Fruit fly (Drosophila melanogaster): ENCODE measurements around the gene CG34178.

Gene CG34178

dm6 chr2L:4452798-4453197 is 19.1 kb downstream of the CG34178 start, which contains the start of gene CG15439 (continued):
- no peak for TF ChIP-seq crc (GFP tag; optimal IDR thresholded peaks at IDR 0.05)

- no peak for TF ChIP-seq E2f1 (GFP tag; IDR thresholded peaks at IDR 0.05)
- TF ChIP-seq hth (optimal IDR thresholded peaks at IDR 0.05), result no peak
- TF ChIP-seq CG6254 (GFP tag; optimal IDR thresholded peaks at IDR 0.05), result no peak
- no peak for TF ChIP-seq CG14965 (GFP tag; optimal IDR thresholded peaks at IDR 0.05; ENCODE audit: borderline replicate concordance)
- TF ChIP-seq gt (GFP tag; IDR thresholded peaks at IDR 0.05), result no peak
- TF ChIP-seq CG13424 (tag; optimal IDR thresholded peaks at IDR 0.05), result peak; percentile 23
- TF ChIP-seq CG6813 (GFP tag; optimal IDR thresholded peaks at IDR 0.05), result no peak
- no peak for TF ChIP-seq stc (GFP tag; IDR thresholded peaks at IDR 0.05)
- no peak for TF ChIP-seq fd96Cb (tag; optimal IDR thresholded peaks at IDR 0.05)
- TF ChIP-seq hkb (optimal IDR thresholded peaks at IDR 0.05), result no peak
- TF ChIP-seq hkb (GFP tag; IDR thresholded peaks at IDR 0.05), result no peak
- no peak for TF ChIP-seq salm (tag; optimal IDR thresholded peaks at IDR 0.05)
- no peak for TF ChIP-seq ssp (GFP tag; IDR thresholded peaks at IDR 0.05)
- peak; percentile 45 for TF ChIP-seq Neu2 (GFP tag; optimal IDR thresholded peaks at IDR 0.05; ENCODE audit: borderline replicate concordance)
- no peak for TF ChIP-seq CG7839 (tag; optimal IDR thresholded peaks at IDR 0.05)
- peak; percentile 73 for TF ChIP-seq HmgZ (tag; optimal IDR thresholded peaks at IDR 0.05)
- no peak for TF ChIP-seq bab2 (GFP tag; optimal IDR thresholded peaks at IDR 0.05)
- no peak for TF ChIP-seq CG3726 (GFP tag; IDR thresholded peaks at IDR 0.05)
- TF ChIP-seq grau (tag; optimal IDR thresholded peaks at IDR 0.05), result peak; percentile 6
- no peak for TF ChIP-seq zf30C (GFP tag; optimal IDR thresholded peaks at IDR 0.05)
- no peak for TF ChIP-seq CG6272 (GFP tag; IDR thresholded peaks at IDR 0.05)
- TF ChIP-seq trh (GFP tag; optimal IDR thresholded peaks at IDR 0.05), result no peak
- TF ChIP-seq CG2875 (GFP tag; optimal IDR thresholded peaks at IDR 0.05), result no peak
- no peak for TF ChIP-seq Fer2 (tag; optimal IDR thresholded peaks at IDR 0.05)
- TF ChIP-seq pan (optimal IDR thresholded peaks at IDR 0.05), result no peak
- TF ChIP-seq pan (GFP tag; optimal IDR thresholded peaks at IDR 0.05 in 1 of 2, IDR thresholded peaks at IDR 0.05 in 1 of 2), result no peak
- peak; percentile 4 for TF ChIP-seq CG11504 (tag; optimal IDR thresholded peaks at IDR 0.05)
- no peak for TF ChIP-seq CG12769 (tag; optimal IDR thresholded peaks at IDR 0.05)
- TF ChIP-seq lov (optimal IDR thresholded peaks at IDR 0.05), result no peak
- TF ChIP-seq lov (GFP tag; IDR thresholded peaks at IDR 0.05), result no peak
- TF ChIP-seq Hr3 (GFP tag; optimal IDR thresholded peaks at IDR 0.05), result no peak
- TF ChIP-seq toy (GFP tag; IDR thresholded peaks at IDR 0.05), result no peak
- no peak for TF ChIP-seq slou (GFP tag; optimal IDR thresholded peaks at IDR 0.05)
- TF ChIP-seq p53 (GFP tag; optimal IDR thresholded peaks at IDR 0.05), result no peak
- no peak for TF ChIP-seq CG11696 (GFP tag; IDR thresholded peaks at IDR 0.05)
- TF ChIP-seq Max (GFP tag; optimal IDR thresholded peaks at IDR 0.05), result no peak
- TF ChIP-seq ac (GFP tag; optimal IDR thresholded peaks at IDR 0.05), result no peak
- no peak for TF ChIP-seq CG9609 (GFP tag; optimal IDR thresholded peaks at IDR 0.05)
- TF ChIP-seq CG7271 (tag; optimal IDR thresholded peaks at IDR 0.05), result no peak
- no peak for TF ChIP-seq ham (GFP tag; IDR thresholded peaks at IDR 0.05)
- no peak for TF ChIP-seq Gug (GFP tag; IDR thresholded peaks at IDR 0.05)
- 0 out of 2 replicates have a peak, but pooled peaks have one; percentile 45 for TF ChIP-seq chm (GFP tag; IDR thresholded peaks at IDR 0.05)
- TF ChIP-seq kni (GFP tag; optimal IDR thresholded peaks at IDR 0.05), result no peak
- TF ChIP-seq CG6689 (GFP tag; IDR thresholded peaks at IDR 0.05), result no peak
- no peak for TF ChIP-seq sqz (GFP tag; optimal IDR thresholded peaks at IDR 0.05)
- TF ChIP-seq rib (GFP tag; IDR thresholded peaks at IDR 0.05), result no peak
- TF ChIP-seq pzg (GFP tag; optimal IDR thresholded peaks at IDR 0.05), result peak; percentile 91
- TF ChIP-seq Dll (GFP tag; IDR thresholded peaks at IDR 0.05; ENCODE audit: partially characterized antibody), result peak; percentile 77
- no peak for TF ChIP-seq ATbp (GFP tag; optimal IDR thresholded peaks at IDR 0.05)
Measured at dm6 chr2L:4454009-4454689, 20.4 kb downstream of the CG34178 start, which contains the start of the genes Secp43 and ND-B8. Secp43 (minus strand) TSS chr2L:4454453. ND-B8 (plus strand) TSS chr2L:4454626.
